3 fruit fly cellular contexts compared by ENCODE assay signal in genomic region chr3L:11260275-11260734, dm6.
A peak's percentile ranks its signal among the peaks of the same experiment; 100 is the strongest.
TF ChIP-seq lines count a peak whose summit lies in the region.

No protein-coding gene starts in this region.

TF ChIP-seq in whole organism, embryonic, 481 proteins besides CTCF, POLR2A, EP300 and RAD21 (continued from another document and continues in another):
- TF ChIP-seq lbe (GFP tag; optimal IDR thresholded peaks at IDR 0.05; lab: Kevin White, UChicago) (no peak), bab2 (GFP tag; optimal IDR thresholded peaks at IDR 0.05; lab: Kevin White, UChicago) (peak; percentile 79), CG11093 (GFP tag; IDR thresholded peaks at IDR 0.05; lab: Robert Waterston, UW) (peak; percentile 70), CoRest (tag; optimal IDR thresholded peaks at IDR 0.05; lab: Kevin White, UChicago) (peak; percentile 89), chm (GFP tag; IDR thresholded peaks at IDR 0.05; lab: Robert Waterston, UW) (peak; percentile 62), CG6683 (GFP tag; optimal IDR thresholded peaks at IDR 0.05; lab: Kevin White, UChicago) (peak; percentile 61), CG34422 (GFP tag; IDR thresholded peaks at IDR 0.05; lab: Robert Waterston, UW) (peak; percentile 66; the same call in 1 of the 3 replicates), CG16863 (GFP tag; optimal IDR thresholded peaks at IDR 0.05; lab: Kevin White, UChicago) (peak; percentile 76), Hand (GFP tag; optimal IDR thresholded peaks at IDR 0.05; lab: Kevin White, UChicago) (peak; percentile 62), row (GFP tag; IDR thresholded peaks at IDR 0.05; lab: Robert Waterston, UW) (peak; percentile 89), fu2 (GFP tag; optimal IDR thresholded peaks at IDR 0.05; lab: Kevin White, UChicago) (peak; percentile 74), NC2β (GFP tag; optimal IDR thresholded peaks at IDR 0.05; lab: Kevin White, UChicago) (peak; percentile 73), pho (GFP tag; optimal IDR thresholded peaks at IDR 0.05; lab: Kevin White, UChicago) (peak; percentile 83), CG8290 (GFP tag; optimal IDR thresholded peaks at IDR 0.05; lab: Kevin White, UChicago) (peak; percentile 44), CG8290 (tag; optimal IDR thresholded peaks at IDR 0.05; lab: Kevin White, UChicago) (peak; percentile 10 to 47), Rx (GFP tag; IDR thresholded peaks at IDR 0.05; lab: Robert Waterston, UW) (peak; percentile 70), Opbp (GFP tag; IDR thresholded peaks at IDR 0.05; lab: Robert Waterston, UW; ENCODE audit: partially characterized antibody) (no peak), CG7556 (GFP tag; optimal IDR thresholded peaks at IDR 0.05; lab: Kevin White, UChicago) (peak; percentile 79), CG2875 (GFP tag; optimal IDR thresholded peaks at IDR 0.05; lab: Kevin White, UChicago) (peak; percentile 57), az2 (GFP tag; optimal IDR thresholded peaks at IDR 0.05; lab: Kevin White, UChicago) (peak; percentile 73), Sox102F (GFP tag; optimal IDR thresholded peaks at IDR 0.05; lab: Kevin White, UChicago) (peak; percentile 77), CG6689 (GFP tag; IDR thresholded peaks at IDR 0.05; lab: Robert Waterston, UW) (peak; percentile 86), CG17361 (GFP tag; IDR thresholded peaks at IDR 0.05; lab: Robert Waterston, UW) (peak; percentile 59; the same call in 2 of the 3 replicates), CG3838 (GFP tag; optimal IDR thresholded peaks at IDR 0.05; lab: Kevin White, UChicago) (peak; percentile 60), Nf-YA (GFP tag; IDR thresholded peaks at IDR 0.05; lab: Robert Waterston, UW) (no peak), crp (GFP tag; optimal IDR thresholded peaks at IDR 0.05; lab: Kevin White, UChicago) (no peak), CG10654 (GFP tag; optimal IDR thresholded peaks at IDR 0.05; lab: Kevin White, UChicago) (peak; percentile 47), tll (GFP tag; optimal IDR thresholded peaks at IDR 0.05; lab: Kevin White, UChicago) (peak in 1 of 2 experiments; percentile 43), CG17359 (tag; optimal IDR thresholded peaks at IDR 0.05; lab: Kevin White, UChicago) (peak; percentile 69), CG12071 (GFP tag; optimal IDR thresholded peaks at IDR 0.05; lab: Kevin White, UChicago) (peak; percentile 57), CG9817 (tag; optimal IDR thresholded peaks at IDR 0.05; lab: Kevin White, UChicago) (peak; percentile 63), Stat92E (GFP tag; optimal IDR thresholded peaks at IDR 0.05; lab: Kevin White, UChicago) (no peak), her (GFP tag; optimal IDR thresholded peaks at IDR 0.05; lab: Kevin White, UChicago) (peak; percentile 60), CG18476 (GFP tag; optimal IDR thresholded peaks at IDR 0.05; lab: Kevin White, UChicago) (peak; percentile 38), kay (GFP tag; optimal IDR thresholded peaks at IDR 0.05; lab: Kevin White, UChicago) (peak; percentile 6), CG10565 (GFP tag; optimal IDR thresholded peaks at IDR 0.05; lab: Kevin White, UChicago) (no peak), p53 (GFP tag; optimal IDR thresholded peaks at IDR 0.05; lab: Kevin White, UChicago) (no peak), Ets65A (GFP tag; lab: Kevin White, UChicago) (peak; percentile 96), GATAe (GFP tag; conservative IDR thresholded peaks at IDR 0.05; lab: Robert Waterston, UW) (no peak; the same call in 1 of the 2 replicates), CG10209 (GFP tag; optimal IDR thresholded peaks at IDR 0.05; lab: Kevin White, UChicago) (peak; percentile 88), Camta (GFP tag; optimal IDR thresholded peaks at IDR 0.05; lab: Kevin White, UChicago) (peak; percentile 70), Sox100B (GFP tag; optimal IDR thresholded peaks at IDR 0.05; lab: Kevin White, UChicago) (peak; percentile 57), cwo (GFP tag; optimal IDR thresholded peaks at IDR 0.05; lab: Kevin White, UChicago) (peak; percentile 76)

TF ChIP-seq in whole organism, prepupa, 60 proteins besides CTCF, POLR2A, EP300 and RAD21 (continued from another document):
- TF ChIP-seq CG16779 (tag; optimal IDR thresholded peaks at IDR 0.05; lab: Kevin White, UChicago) (no peak), CG3919 (GFP tag; optimal IDR thresholded peaks at IDR 0.05; lab: Kevin White, UChicago) (no peak), CG10669 (GFP tag; optimal IDR thresholded peaks at IDR 0.05; lab: Kevin White, UChicago) (peak; percentile 26), salr (GFP tag; optimal IDR thresholded peaks at IDR 0.05; lab: Kevin White, UChicago) (peak in 1 of 2 experiments; percentile 8), CG6792 (GFP tag; optimal IDR thresholded peaks at IDR 0.05; lab: Kevin White, UChicago) (peak; percentile 38), pdm3 (GFP tag; optimal IDR thresholded peaks at IDR 0.05; lab: Kevin White, UChicago) (peak; percentile 44), Blimp-1 (GFP tag; optimal IDR thresholded peaks at IDR 0.05; lab: Kevin White, UChicago) (no peak), eg (GFP tag; IDR thresholded peaks at IDR 0.05; lab: Robert Waterston, UW) (0 out of 3 replicates have a peak, but pooled peaks have one; percentile 4), Hr39 (GFP tag; optimal IDR thresholded peaks at IDR 0.05; lab: Kevin White, UChicago) (peak; percentile 31), Gug (GFP tag; IDR thresholded peaks at IDR 0.05; lab: Robert Waterston, UW) (0 out of 2 replicates have a peak, but pooled peaks have one; percentile 9), Ets21C (GFP tag; optimal IDR thresholded peaks at IDR 0.05; lab: Kevin White, UChicago) (peak; percentile 1), CG31627 (GFP tag; optimal IDR thresholded peaks at IDR 0.05; lab: Kevin White, UChicago) (peak; percentile 16), CG10631 (GFP tag; optimal IDR thresholded peaks at IDR 0.05; lab: Kevin White, UChicago) (peak; percentile 50), spab (GFP tag; optimal IDR thresholded peaks at IDR 0.05; lab: Kevin White, UChicago) (peak; percentile 7), fkh (GFP tag; optimal IDR thresholded peaks at IDR 0.05; lab: Kevin White, UChicago) (peak; percentile 81), CG34406 (GFP tag; optimal IDR thresholded peaks at IDR 0.05; lab: Kevin White, UChicago) (peak; percentile 20)

TF ChIP-seq in whole organism, wandering third instar larva, 38 proteins besides CTCF, POLR2A, EP300 and RAD21 (continued from another document):
- TF ChIP-seq usp (GFP tag; optimal IDR thresholded peaks at IDR 0.05; lab: Kevin White, UChicago), result no peak
- no peak for TF ChIP-seq pan (optimal IDR thresholded peaks at IDR 0.05; lab: Kevin White, UChicago)
- TF ChIP-seq lola (GFP tag; optimal IDR thresholded peaks at IDR 0.05; lab: Kevin White, UChicago), result no peak
- TF ChIP-seq Mio (GFP tag; optimal IDR thresholded peaks at IDR 0.05; lab: Kevin White, UChicago), result no peak
- TF ChIP-seq HLH106 (tag; optimal IDR thresholded peaks at IDR 0.05; lab: Kevin White, UChicago), result no peak
- TF ChIP-seq fru (GFP tag; optimal IDR thresholded peaks at IDR 0.05; lab: Kevin White, UChicago), result peak; percentile 41
